Fruit fly (Drosophila melanogaster) whole organism, prepupa: ENCODE results near the gene CG12795.

Experiments
- Blimp-1 ChIP-seq: fragments of 200-800 bp; sonication (Bioruptor generic); optimal IDR thresholded peaks from 3 replicates; lab custom pipeline; 2017; ENCODE audit warnings: missing biosample characterization, missing genetic modification characterization, mild to moderate bottlenecking, moderate library complexity, missing genetic modification reagents
- CG10631 ChIP-seq: fragments of 200-800 bp; sonication (Bioruptor generic); optimal IDR thresholded peaks from 2 replicates; lab custom pipeline; 2016; ENCODE audit warnings: missing biosample characterization, missing genetic modification characterization
- CG10669 ChIP-seq: fragments of 200-800 bp; sonication (Bioruptor generic); optimal IDR thresholded peaks from 3 replicates; lab custom pipeline; 2018; ENCODE audit warnings: missing biosample characterization, mild to moderate bottlenecking, missing genetic modification characterization, moderate library complexity
- CG11294 ChIP-seq: fragments of 200-800 bp; sonication (Bioruptor generic); IDR thresholded peaks from 2 replicates; pipeline ENCODE4 v1.3.6; 2022; ENCODE audit warnings: missing biosample characterization, missing genetic modification characterization
- CG11902 ChIP-seq: fragments of 200-800 bp; sonication (Bioruptor generic); optimal IDR thresholded peaks from 3 replicates; lab custom pipeline; 2016; ENCODE audit warnings: missing biosample characterization, missing genetic modification characterization
- CG1621 ChIP-seq: fragments of 200-800 bp; sonication (Bioruptor generic); optimal IDR thresholded peaks from 3 replicates; lab custom pipeline; 2018; ENCODE audit warnings: missing biosample characterization, mild to moderate bottlenecking, missing genetic modification characterization
- CG16779 ChIP-seq: fragments of 200-800 bp; sonication (Bioruptor generic); optimal IDR thresholded peaks from 3 replicates; lab custom pipeline; 2017; ENCODE audit warnings: missing biosample characterization, mild to moderate bottlenecking, missing genetic modification characterization
- CG3032 ChIP-seq: fragments of 200-800 bp; optimal IDR thresholded peaks from 2 replicates; lab custom pipeline; 2019; ENCODE audit warnings: missing biosample characterization, mild to moderate bottlenecking, missing genetic modification characterization, moderate library complexity
- CG32006 ChIP-seq: fragments of 200-800 bp; sonication (Bioruptor generic); optimal IDR thresholded peaks from 3 replicates; lab custom pipeline; 2017; ENCODE audit warnings: missing biosample characterization, mild to moderate bottlenecking, missing genetic modification characterization
- CG34406 ChIP-seq: fragments of 200-800 bp; sonication (Bioruptor generic); optimal IDR thresholded peaks from 3 replicates; lab custom pipeline; 2016; ENCODE audit warnings: missing biosample characterization, missing genetic modification characterization
- CG3919 ChIP-seq: fragments of 200-800 bp; sonication (Bioruptor generic); optimal IDR thresholded peaks from 3 replicates; lab custom pipeline; 2016; ENCODE audit warnings: missing biosample characterization, missing genetic modification characterization
- CG4318 ChIP-seq: fragments of 200-800 bp; sonication (Bioruptor generic); optimal IDR thresholded peaks from 3 replicates; lab custom pipeline; 2017; ENCODE audit warnings: missing biosample characterization, mild to moderate bottlenecking, missing genetic modification characterization
- CG6163 ChIP-seq: fragments of 200-800 bp; sonication (Bioruptor generic); IDR thresholded peaks from 3 replicates; pipeline ENCODE4 v1.3.6; 2022; ENCODE audit warnings: missing biosample characterization, missing genetic modification characterization
- CG6792 ChIP-seq: fragments of 200-800 bp; sonication (Bioruptor generic); optimal IDR thresholded peaks from 3 replicates; lab custom pipeline; 2016; ENCODE audit warnings: missing biosample characterization, missing genetic modification characterization
- CG6808 ChIP-seq: fragments of 200-800 bp; sonication (Bioruptor generic); optimal IDR thresholded peaks from 3 replicates; lab custom pipeline; 2017; ENCODE audit warnings: missing biosample characterization, missing genetic modification characterization, mild to moderate bottlenecking, moderate library complexity, missing genetic modification reagents
- CG6854 ChIP-seq: fragments of 200-800 bp; sonication (Bioruptor generic); optimal IDR thresholded peaks from 2 replicates; lab custom pipeline; 2017; ENCODE audit warnings: missing biosample characterization, mild to moderate bottlenecking, missing genetic modification characterization
- CG7368 ChIP-seq: fragments of 200-800 bp; sonication (Bioruptor generic); optimal IDR thresholded peaks from 3 replicates; lab custom pipeline; 2016; ENCODE audit warnings: missing biosample characterization, missing genetic modification characterization
- CG8632 ChIP-seq: fragments of 200-800 bp; sonication (Bioruptor generic); optimal IDR thresholded peaks from 3 replicates; lab custom pipeline; 2016; ENCODE audit warnings: missing biosample characterization, missing genetic modification characterization
- CG9139 ChIP-seq: fragments of 200-800 bp; sonication (Bioruptor generic); optimal IDR thresholded peaks from 3 replicates; lab custom pipeline; 2017; ENCODE audit warnings: missing biosample characterization, mild to moderate bottlenecking, missing genetic modification characterization
- Eip75B ChIP-seq: fragments of 200-800 bp; sonication (Bioruptor generic); optimal IDR thresholded peaks from 3 replicates; lab custom pipeline; 2016; ENCODE audit warnings: missing biosample characterization, missing genetic modification characterization
- Eip78C ChIP-seq: fragments of 200-800 bp; sonication (Bioruptor generic); peaks from one replicate; lab custom pipeline; 2016; ENCODE audit warnings: missing biosample characterization, missing genetic modification characterization
- Eip93F ChIP-seq: fragments of 200-800 bp; sonication (Bioruptor generic); optimal IDR thresholded peaks from 2 replicates; lab custom pipeline; 2016; ENCODE audit warnings: missing biosample characterization, mild to moderate bottlenecking, missing genetic modification characterization
- Ets21C ChIP-seq: fragments of 200-800 bp; sonication (Bioruptor generic); optimal IDR thresholded peaks from 3 replicates; lab custom pipeline; 2016; ENCODE audit warnings: missing biosample characterization, missing genetic modification characterization
- Ets96B ChIP-seq: fragments of 200-800 bp; optimal IDR thresholded peaks from 2 replicates; lab custom pipeline; 2019; ENCODE audit warnings: missing biosample characterization, mild to moderate bottlenecking, missing genetic modification characterization, moderate library complexity
- Hr39 ChIP-seq: fragments of 200-800 bp; sonication (Bioruptor generic); optimal IDR thresholded peaks from 2 replicates; lab custom pipeline; 2016; ENCODE audit warnings: missing biosample characterization, missing genetic modification characterization
- Lpt ChIP-seq: fragments of 200-800 bp; sonication (Bioruptor generic); optimal IDR thresholded peaks from 3 replicates; lab custom pipeline; 2016; ENCODE audit warnings: missing biosample characterization, missing genetic modification characterization
- Met ChIP-seq: fragments of 200-800 bp; sonication (Bioruptor generic); optimal IDR thresholded peaks from 3 replicates; lab custom pipeline; 2016; ENCODE audit warnings: missing biosample characterization, missing genetic modification characterization
- OdsH ChIP-seq: fragments of 200-800 bp; sonication (Bioruptor generic); optimal IDR thresholded peaks from 3 replicates; lab custom pipeline; 2016; ENCODE audit warnings: missing biosample characterization, missing genetic modification characterization
- Sox102F ChIP-seq: fragments of 200-800 bp; sonication (Bioruptor generic); optimal IDR thresholded peaks from 2 replicates; lab custom pipeline; 2016; ENCODE audit warnings: missing biosample characterization, mild to moderate bottlenecking, missing genetic modification characterization
- Sox14 ChIP-seq: fragments of 200-800 bp; sonication (Bioruptor generic); optimal IDR thresholded peaks from 3 replicates; lab custom pipeline; 2016; ENCODE audit warnings: missing biosample characterization, missing genetic modification characterization
- achi ChIP-seq: fragments of 200-800 bp; sonication (Bioruptor generic); optimal IDR thresholded peaks from 3 replicates; lab custom pipeline; 2016; ENCODE audit warnings: missing biosample characterization, missing genetic modification characterization
- acj6 ChIP-seq: fragments of 200-800 bp; sonication (Bioruptor generic); optimal IDR thresholded peaks from 3 replicates; lab custom pipeline; 2016; ENCODE audit warnings: missing biosample characterization, missing genetic modification characterization
- cyc ChIP-seq: fragments of 200-800 bp; sonication (Bioruptor generic); optimal IDR thresholded peaks from 3 replicates; lab custom pipeline; 2016; ENCODE audit warnings: missing biosample characterization, missing genetic modification characterization
- dac ChIP-seq: fragments of 200-800 bp; sonication (Bioruptor generic); optimal IDR thresholded peaks from 2 replicates; lab custom pipeline; 2017; ENCODE audit warnings: missing biosample characterization, mild to moderate bottlenecking, missing genetic modification characterization
- dsx ChIP-seq: fragments of 200-800 bp; optimal IDR thresholded peaks from 3 replicates; lab custom pipeline; 2019; ENCODE audit warnings: missing biosample characterization, mild to moderate bottlenecking, missing genetic modification characterization, moderate library complexity; ENCODE audit not compliant: poor library complexity, severe bottlenecking
- eg ChIP-seq: fragments of 200-800 bp; sonication (Bioruptor generic); IDR thresholded peaks from 3 replicates; pipeline ENCODE4 v1.3.6; 2022; ENCODE audit warnings: missing biosample characterization, missing genetic modification characterization
- esn ChIP-seq: fragments of 200-800 bp; sonication (Bioruptor generic); optimal IDR thresholded peaks from 2 replicates; lab custom pipeline; 2016; ENCODE audit warnings: missing biosample characterization, mild to moderate bottlenecking, missing genetic modification characterization, moderate library complexity
- fkh ChIP-seq: fragments of 200-800 bp; sonication (Bioruptor generic); optimal IDR thresholded peaks from 3 replicates; lab custom pipeline; 2017; ENCODE audit warnings: missing biosample characterization, mild to moderate bottlenecking, missing genetic modification characterization, moderate library complexity
- lz ChIP-seq: fragments of 200-800 bp; sonication (Bioruptor generic); optimal IDR thresholded peaks from 3 replicates; lab custom pipeline; 2016; ENCODE audit warnings: missing biosample characterization, missing genetic modification characterization
- net ChIP-seq: fragments of 200-800 bp; sonication (Bioruptor generic); optimal IDR thresholded peaks from 3 replicates; lab custom pipeline; 2016; ENCODE audit warnings: missing biosample characterization, missing genetic modification characterization
- salr ChIP-seq, 2 experiments: fragments of 200-800 bp; sonication (Bioruptor generic); optimal IDR thresholded peaks; 3 replicates each; lab custom pipeline; 2016 to 2018; ENCODE audit warnings: missing biosample characterization in 2 of 2, missing genetic modification characterization in 2 of 2, mild to moderate bottlenecking in 1 of 2
- spab ChIP-seq: fragments of 200-800 bp; sonication (Bioruptor generic); optimal IDR thresholded peaks from 2 replicates; lab custom pipeline; 2017; ENCODE audit warnings: missing biosample characterization, mild to moderate bottlenecking, missing genetic modification characterization, missing genetic modification reagents
- ss ChIP-seq, 2 experiments: fragments of 200-800 bp; sonication (Bioruptor generic); optimal IDR thresholded peaks; 2 replicates in 1 of 2; 3 replicates in 1 of 2; lab custom pipeline; 2017 to 2018; ENCODE audit warnings: mild to moderate bottlenecking in 2 of 2, missing biosample characterization in 2 of 2, missing genetic modification characterization in 2 of 2, moderate library complexity in 1 of 2
- svp ChIP-seq: fragments of 200-800 bp; sonication (Bioruptor generic); peaks from one replicate; lab custom pipeline; 2016; ENCODE audit warnings: missing biosample characterization, missing genetic modification characterization
- topi ChIP-seq: fragments of 200-800 bp; sonication (Bioruptor generic); optimal IDR thresholded peaks from 3 replicates; lab custom pipeline; 2016; ENCODE audit warnings: missing biosample characterization, missing genetic modification characterization
- vri ChIP-seq: fragments of 200-800 bp; sonication (Bioruptor generic); optimal IDR thresholded peaks from 3 replicates; lab custom pipeline; 2016; ENCODE audit warnings: missing biosample characterization, mild to moderate bottlenecking, missing genetic modification characterization

CG12795 gene

DNA sequence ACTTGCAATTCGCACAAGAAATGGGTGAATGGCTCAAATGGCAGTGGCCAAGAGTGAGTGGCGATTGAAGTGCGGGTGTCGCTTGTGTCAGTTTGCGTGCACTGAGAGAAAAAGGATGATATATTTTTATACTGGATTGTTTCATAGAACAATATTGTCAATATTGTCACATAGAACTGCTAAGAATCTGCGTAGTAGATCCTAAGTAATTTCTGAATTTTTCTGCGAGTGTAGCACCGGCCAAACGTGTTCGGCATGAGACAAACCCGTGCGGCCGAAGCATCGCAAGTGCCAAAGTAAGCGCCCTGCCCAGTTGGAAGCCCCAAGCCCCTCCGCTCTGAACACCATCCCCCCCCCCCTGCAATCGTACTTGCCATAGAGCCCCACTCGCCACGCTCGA, 11.9 kb upstream of the CG12795 start (continued):
- TF ChIP-seq Sox102F, result peak; percentile 57
- TF ChIP-seq CG7368 (GFP tag; lab: Kevin White, UChicago), result peak; percentile 66
- peak; percentile 78 for TF ChIP-seq CG6163 (GFP tag; lab: Robert Waterston, UW)
- TF ChIP-seq CG6792 (GFP tag; lab: Kevin White, UChicago), result peak; percentile 65
- TF ChIP-seq svp, result peak; percentile 45
- peak in 1 of 2 experiments; percentile 49 for TF ChIP-seq salr (GFP tag; optimal IDR thresholded peaks at IDR 0.05; lab: Kevin White, UChicago)
- TF ChIP-seq ss (GFP tag; optimal IDR thresholded peaks at IDR 0.05; lab: Kevin White, UChicago), result no peak
- TF ChIP-seq CG4318 (GFP tag; lab: Kevin White, UChicago), result peak; percentile 33
- peak; percentile 7 for TF ChIP-seq CG1621 (tag; lab: Kevin White, UChicago)
- TF ChIP-seq dsx (GFP tag; lab: Kevin White, UChicago), result no peak
- TF ChIP-seq CG11902 (GFP tag; lab: Kevin White, UChicago), result no peak
- no peak for TF ChIP-seq CG16779 (tag; lab: Kevin White, UChicago)
- peak; percentile 60 for TF ChIP-seq spab (GFP tag; lab: Kevin White, UChicago)
- peak; percentile 23 for TF ChIP-seq vri (GFP tag; lab: Kevin White, UChicago)
- peak; percentile 70 for TF ChIP-seq CG32006 (GFP tag; lab: Kevin White, UChicago)
- TF ChIP-seq Blimp-1 (GFP tag; lab: Kevin White, UChicago), result no peak
- TF ChIP-seq CG10669 (GFP tag; lab: Kevin White, UChicago), result peak; percentile 49
- peak; percentile 9 for TF ChIP-seq net (GFP tag; lab: Kevin White, UChicago)
- TF ChIP-seq Eip78C (GFP tag; lab: Kevin White, UChicago), result peak; percentile 57
- TF ChIP-seq dac, result peak; percentile 63
- TF ChIP-seq esn (GFP tag; lab: Kevin White, UChicago), result peak; percentile 63
- peak; percentile 74 for TF ChIP-seq Sox14 (GFP tag; lab: Kevin White, UChicago)
- no peak for TF ChIP-seq CG9139
- no peak for TF ChIP-seq fkh
- TF ChIP-seq achi (GFP tag; lab: Kevin White, UChicago), result peak; percentile 49
- TF ChIP-seq topi (GFP tag; lab: Kevin White, UChicago), result no peak
- peak; percentile 25 for TF ChIP-seq CG3919 (GFP tag; lab: Kevin White, UChicago)
- no peak for TF ChIP-seq Eip93F (GFP tag; lab: Kevin White, UChicago)
- TF ChIP-seq Met, result no peak
- no peak for TF ChIP-seq Eip75B (GFP tag; lab: Kevin White, UChicago)
- TF ChIP-seq Ets21C, result peak; percentile 30
- TF ChIP-seq cyc, result no peak
- TF ChIP-seq OdsH (GFP tag; lab: Kevin White, UChicago), result peak; percentile 83
- peak; percentile 81 for TF ChIP-seq acj6 (GFP tag; lab: Kevin White, UChicago)

DNA sequence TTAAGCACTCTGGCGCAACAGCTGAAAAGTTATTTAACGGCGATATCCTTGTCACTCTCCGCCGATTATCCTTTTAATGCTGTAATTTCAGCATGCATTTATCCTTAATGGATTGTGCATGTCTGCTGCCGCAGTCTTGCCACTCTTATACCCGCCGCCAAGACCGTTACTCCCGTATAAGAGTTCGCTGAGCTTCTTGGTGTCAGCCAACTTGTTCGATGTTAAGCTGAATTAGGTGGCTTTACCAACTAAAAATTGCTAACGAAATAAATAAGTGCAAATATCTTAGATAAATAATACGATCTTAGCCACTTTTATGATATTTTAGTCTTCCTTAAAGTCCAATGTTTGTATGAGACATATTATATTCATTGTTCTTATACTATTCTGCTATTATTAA, 11.1 kb upstream of the CG12795 start:
- TF ChIP-seq Eip75B (GFP tag; lab: Kevin White, UChicago) (no peak), CG34406 (no peak), CG16779 (tag; lab: Kevin White, UChicago) (no peak), net (GFP tag; lab: Kevin White, UChicago) (no peak), Met (no peak)

- TF ChIP-seq CG3032 (tag; lab: Kevin White, UChicago), result no peak
- TF ChIP-seq spab (GFP tag; lab: Kevin White, UChicago), result no peak
- no peak for TF ChIP-seq CG8632 (GFP tag; lab: Kevin White, UChicago)
- peak; percentile 64 for TF ChIP-seq CG32006 (GFP tag; lab: Kevin White, UChicago)
- no peak for TF ChIP-seq CG9139
- no peak for TF ChIP-seq CG6808 (GFP tag; lab: Kevin White, UChicago)
- no peak for TF ChIP-seq Eip93F (GFP tag; lab: Kevin White, UChicago)
- no peak for TF ChIP-seq dac
- TF ChIP-seq Ets96B (tag; lab: Kevin White, UChicago), result no peak
- peak; percentile 26 for TF ChIP-seq CG10631
- TF ChIP-seq CG11294 (GFP tag; lab: Robert Waterston, UW), result 0 out of 2 replicates have a peak, but pooled peaks have one; percentile 25
- no peak for TF ChIP-seq Sox102F
- peak in 1 of 2 experiments; percentile 23 for TF ChIP-seq salr (GFP tag; optimal IDR thresholded peaks at IDR 0.05; lab: Kevin White, UChicago)
- peak; percentile 7 for TF ChIP-seq Sox14 (GFP tag; lab: Kevin White, UChicago)
- no peak for TF ChIP-seq lz (GFP tag; lab: Kevin White, UChicago)
- no peak for TF ChIP-seq CG34406
- TF ChIP-seq Blimp-1 (GFP tag; lab: Kevin White, UChicago), result no peak
- TF ChIP-seq CG4318 (GFP tag; lab: Kevin White, UChicago), result peak; percentile 31
- TF ChIP-seq eg (GFP tag; lab: Robert Waterston, UW), result peak; percentile 67
- TF ChIP-seq Lpt (GFP tag; lab: Kevin White, UChicago), result no peak
- peak; percentile 11 for TF ChIP-seq Hr39 (GFP tag; lab: Kevin White, UChicago)
- no peak for TF ChIP-seq CG6854 (GFP tag; lab: Kevin White, UChicago)
- TF ChIP-seq Met, result peak; percentile 2
- TF ChIP-seq CG3919 (GFP tag; lab: Kevin White, UChicago), result peak; percentile 45
- TF ChIP-seq achi (GFP tag; lab: Kevin White, UChicago), result peak; percentile 50
- no peak for TF ChIP-seq dsx (GFP tag; lab: Kevin White, UChicago)
These were observed 10.6 kb upstream of the CG12795 start for dm6 chr2L:3441673-3442072.
